Fruit fly (Drosophila melanogaster): ENCODE results near the gene CG13999.
A peak's percentile ranks its signal among the peaks of the same experiment; 100 is the strongest.

DNA sequence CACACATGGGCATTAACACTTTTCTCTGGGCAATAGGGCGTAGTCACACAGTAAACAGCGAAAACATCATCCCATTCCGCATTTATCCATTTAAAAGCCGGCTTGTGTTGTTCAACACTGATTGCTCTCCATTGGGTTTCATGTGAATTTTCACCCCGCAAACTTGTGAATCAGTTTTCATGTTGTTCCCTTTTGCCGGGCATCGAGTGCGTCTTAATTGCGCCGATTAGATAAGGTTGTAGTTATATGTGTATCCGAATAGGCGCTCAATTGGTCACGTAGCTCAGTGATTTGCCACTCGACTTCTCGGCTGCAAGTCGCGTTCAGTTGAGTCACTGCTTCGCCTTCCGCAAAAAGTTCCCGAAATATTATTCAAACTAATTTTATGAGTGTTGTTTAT, 30.7 kb upstream of the CG13999 start:
- peak; percentile 85 for TF ChIP-seq CG3995 (GFP tag; optimal IDR thresholded peaks at IDR 0.05)
- no peak for TF ChIP-seq nerfin-1 (tag; optimal IDR thresholded peaks at IDR 0.05)
